ENCODE assay signal across 1 fruit fly cellular context in genomic region chr2L:6601018-6601505, dm6.
A peak's percentile ranks its signal among the peaks of the same experiment; 100 is the strongest.
TF ChIP-seq lines count a peak whose summit lies in the region.

TSS of gene Dpp10 (minus strand) at chr2L:6601068.

TF ChIP-seq in whole organism, embryonic, 481 proteins besides CTCF, POLR2A, EP300 and RAD21 (continued from another document and continues in another):
- TF ChIP-seq Xbp1 (GFP tag; optimal IDR thresholded peaks at IDR 0.05; lab: Kevin White, UChicago) (peak; percentile 87), CG11398 (GFP tag; optimal IDR thresholded peaks at IDR 0.05; lab: Kevin White, UChicago) (peak; percentile 75), PHDP (tag; optimal IDR thresholded peaks at IDR 0.05; lab: Kevin White, UChicago) (peak; percentile 95), br (optimal IDR thresholded peaks at IDR 0.05; lab: Kevin White, UChicago) (no peak), Poxn (GFP tag; IDR thresholded peaks at IDR 0.05; lab: Robert Waterston, UW) (peak; percentile 95), CG34376 (GFP tag; optimal IDR thresholded peaks at IDR 0.05; lab: Kevin White, UChicago) (peak; percentile 93), CG17568 (GFP tag; optimal IDR thresholded peaks at IDR 0.05; lab: Kevin White, UChicago) (peak; percentile 83), ap (GFP tag; IDR thresholded peaks at IDR 0.05; lab: Robert Waterston, UW) (peak; percentile 89), CG12659 (GFP tag; optimal IDR thresholded peaks at IDR 0.05; lab: Kevin White, UChicago) (peak; percentile 91), pan (optimal IDR thresholded peaks at IDR 0.05; lab: Kevin White, UChicago) (no peak), pan (GFP tag; optimal IDR thresholded peaks at IDR 0.05 in 1 of 2, IDR thresholded peaks at IDR 0.05 in 1 of 2) (peak in 1 of 2 experiments; percentile 97), sd (tag; optimal IDR thresholded peaks at IDR 0.05; lab: Kevin White, UChicago) (peak; percentile 73), tna (GFP tag; IDR thresholded peaks at IDR 0.05; lab: Robert Waterston, UW; ENCODE audit: partially characterized antibody) (no peak), ash1 (GFP tag; optimal IDR thresholded peaks at IDR 0.05; lab: Kevin White, UChicago) (peak; percentile 1), hth (optimal IDR thresholded peaks at IDR 0.05; lab: Kevin White, UChicago) (no peak), CG8388 (GFP tag; optimal IDR thresholded peaks at IDR 0.05; lab: Kevin White, UChicago) (peak; percentile 65), nom (GFP tag; optimal IDR thresholded peaks at IDR 0.05; lab: Kevin White, UChicago) (peak; percentile 11), ato (GFP tag; IDR thresholded peaks at IDR 0.05; lab: Robert Waterston, UW; ENCODE audit: partially characterized antibody) (no peak), CG14860 (GFP tag; IDR thresholded peaks at IDR 0.05; lab: Robert Waterston, UW; ENCODE audit: partially characterized antibody) (0 out of 3 replicates have a peak, but pooled peaks have one; percentile 14), Dek (tag; optimal IDR thresholded peaks at IDR 0.05; lab: Kevin White, UChicago) (peak; percentile 91), Mrtf (GFP tag; IDR thresholded peaks at IDR 0.05; lab: Robert Waterston, UW) (peak; percentile 96), CG8765 (GFP tag; IDR thresholded peaks at IDR 0.05; lab: Robert Waterston, UW) (peak; percentile 77; the same call in 1 of the 2 replicates), slou (GFP tag; optimal IDR thresholded peaks at IDR 0.05; lab: Kevin White, UChicago) (peak; percentile 87), H2.0 (GFP tag; IDR thresholded peaks at IDR 0.05; lab: Robert Waterston, UW) (peak; percentile 93), cad (GFP tag; optimal IDR thresholded peaks at IDR 0.05; lab: Kevin White, UChicago) (no peak), jumu (GFP tag; optimal IDR thresholded peaks at IDR 0.05; lab: Kevin White, UChicago) (peak; percentile 66), CG9437 (GFP tag; optimal IDR thresholded peaks at IDR 0.05; lab: Kevin White, UChicago) (peak; percentile 82), CG2202 (tag; optimal IDR thresholded peaks at IDR 0.05; lab: Kevin White, UChicago) (no peak), CG17912 (GFP tag; optimal IDR thresholded peaks at IDR 0.05; lab: Kevin White, UChicago) (peak; percentile 4), lov (optimal IDR thresholded peaks at IDR 0.05; lab: Kevin White, UChicago) (no peak), lov (GFP tag; IDR thresholded peaks at IDR 0.05; lab: Robert Waterston, UW) (peak; percentile 80), sr (GFP tag; IDR thresholded peaks at IDR 0.05; lab: Robert Waterston, UW) (peak; percentile 65; the same call in 1 of the 3 replicates), toy (GFP tag; IDR thresholded peaks at IDR 0.05; lab: Robert Waterston, UW) (peak; percentile 80), CG10431 (GFP tag; optimal IDR thresholded peaks at IDR 0.05; lab: Kevin White, UChicago) (no peak), Dfd (GFP tag; optimal IDR thresholded peaks at IDR 0.05; lab: Kevin White, UChicago) (no peak), CG10979 (tag; optimal IDR thresholded peaks at IDR 0.05; lab: Kevin White, UChicago) (no peak), Ada2b (GFP tag; IDR thresholded peaks at IDR 0.05; lab: Robert Waterston, UW) (peak; percentile 98), Fer1 (GFP tag; optimal IDR thresholded peaks at IDR 0.05; lab: Kevin White, UChicago) (peak; percentile 97), E2f1 (GFP tag; IDR thresholded peaks at IDR 0.05; lab: Robert Waterston, UW) (peak; percentile 96), mirr (GFP tag; optimal IDR thresholded peaks at IDR 0.05; lab: Kevin White, UChicago) (peak; percentile 71), CG15514 (GFP tag; optimal IDR thresholded peaks at IDR 0.05; lab: Kevin White, UChicago) (peak; percentile 85), CG4282 (GFP tag; optimal IDR thresholded peaks at IDR 0.05; lab: Kevin White, UChicago) (peak; percentile 77), Gsc (GFP tag; IDR thresholded peaks at IDR 0.05; lab: Robert Waterston, UW) (peak; percentile 73), sima (GFP tag; optimal IDR thresholded peaks at IDR 0.05; lab: Kevin White, UChicago) (peak; percentile 75), Dad (GFP tag; optimal IDR thresholded peaks at IDR 0.05; lab: Kevin White, UChicago) (peak; percentile 91), CG16779 (GFP tag; IDR thresholded peaks at IDR 0.05; lab: Robert Waterston, UW) (peak; percentile 72), pfk (GFP tag; optimal IDR thresholded peaks at IDR 0.05; lab: Kevin White, UChicago) (no peak), Chrac-16 (GFP tag; optimal IDR thresholded peaks at IDR 0.05; lab: Kevin White, UChicago) (peak; percentile 86), dmrt99B (tag; optimal IDR thresholded peaks at IDR 0.05; lab: Kevin White, UChicago) (peak; percentile 93), ranshi (GFP tag; IDR thresholded peaks at IDR 0.05; lab: Robert Waterston, UW) (peak; percentile 96), CG17359 (tag; optimal IDR thresholded peaks at IDR 0.05; lab: Kevin White, UChicago) (peak; percentile 89), CG3407 (GFP tag; optimal IDR thresholded peaks at IDR 0.05; lab: Kevin White, UChicago) (peak; percentile 69), CG6254 (GFP tag; optimal IDR thresholded peaks at IDR 0.05; lab: Kevin White, UChicago) (peak; percentile 27), CG3726 (GFP tag; IDR thresholded peaks at IDR 0.05; lab: Robert Waterston, UW) (peak; percentile 86), CG33557 (GFP tag; optimal IDR thresholded peaks at IDR 0.05; lab: Kevin White, UChicago) (no peak), pros (GFP tag; optimal IDR thresholded peaks at IDR 0.05; lab: Kevin White, UChicago) (no peak), Max (GFP tag; optimal IDR thresholded peaks at IDR 0.05; lab: Kevin White, UChicago) (peak; percentile 83), CG8924 (tag; optimal IDR thresholded peaks at IDR 0.05; lab: Kevin White, UChicago) (peak; percentile 90), Fer3 (tag; optimal IDR thresholded peaks at IDR 0.05; lab: Kevin White, UChicago) (peak; percentile 93), grau (tag; optimal IDR thresholded peaks at IDR 0.05; lab: Kevin White, UChicago) (peak; percentile 92), CG10267 (tag; optimal IDR thresholded peaks at IDR 0.05; lab: Kevin White, UChicago) (peak; percentile 64), CG14014 (GFP tag; IDR thresholded peaks at IDR 0.05; lab: Robert Waterston, UW) (peak; percentile 98), HHEX (GFP tag; optimal IDR thresholded peaks at IDR 0.05; lab: Kevin White, UChicago) (peak; percentile 93), az2 (GFP tag; optimal IDR thresholded peaks at IDR 0.05; lab: Kevin White, UChicago) (peak; percentile 81), tx (GFP tag; optimal IDR thresholded peaks at IDR 0.05; lab: Kevin White, UChicago) (peak; percentile 87), CG34224 (GFP tag; IDR thresholded peaks at IDR 0.05; lab: Robert Waterston, UW; ENCODE audit: partially characterized antibody) (peak; percentile 36; the same call in 1 of the 3 replicates), CG33213 (GFP tag; optimal IDR thresholded peaks at IDR 0.05; lab: Kevin White, UChicago) (peak; percentile 74), HLH54F (GFP tag; optimal IDR thresholded peaks at IDR 0.05; lab: Kevin White, UChicago) (peak; percentile 93), pnt (GFP tag; optimal IDR thresholded peaks at IDR 0.05; lab: Kevin White, UChicago) (peak; percentile 62), da (GFP tag; optimal IDR thresholded peaks at IDR 0.05; lab: Kevin White, UChicago) (no peak), Atf6 (GFP tag; IDR thresholded peaks at IDR 0.05; lab: Robert Waterston, UW) (peak; percentile 98), crol (GFP tag; IDR thresholded peaks at IDR 0.05; lab: Robert Waterston, UW) (no peak), Lhr (GFP tag; optimal IDR thresholded peaks at IDR 0.05; lab: Kevin White, UChicago) (peak; percentile 9), Nf-YA (GFP tag; IDR thresholded peaks at IDR 0.05; lab: Robert Waterston, UW) (peak; percentile 90), CG9876 (GFP tag; optimal IDR thresholded peaks at IDR 0.05; lab: Kevin White, UChicago) (peak; percentile 64), CG1233 (GFP tag; optimal IDR thresholded peaks at IDR 0.05; lab: Kevin White, UChicago) (peak; percentile 81), CG7786 (GFP tag; optimal IDR thresholded peaks at IDR 0.05; lab: Kevin White, UChicago) (peak; percentile 88), CG11247 (GFP tag; IDR thresholded peaks at IDR 0.05; lab: Robert Waterston, UW) (peak; percentile 94), CG12942 (GFP tag; optimal IDR thresholded peaks at IDR 0.05; lab: Kevin White, UChicago) (peak; percentile 82), CG4617 (GFP tag; optimal IDR thresholded peaks at IDR 0.05; lab: Kevin White, UChicago; ENCODE audit: borderline replicate concordance) (peak; percentile 55), CG11696 (GFP tag; IDR thresholded peaks at IDR 0.05; lab: Robert Waterston, UW) (peak; percentile 79), CG10462 (GFP tag; optimal IDR thresholded peaks at IDR 0.05; lab: Kevin White, UChicago) (peak; percentile 77), slbo (GFP tag; IDR thresholded peaks at IDR 0.05; lab: Robert Waterston, UW) (peak; percentile 99), gro (GFP tag; optimal IDR thresholded peaks at IDR 0.05; lab: Kevin White, UChicago) (peak; percentile 95), mld (GFP tag; IDR thresholded peaks at IDR 0.05; lab: Robert Waterston, UW; ENCODE audit: partially characterized antibody) (no peak), fd64A (GFP tag; optimal IDR thresholded peaks at IDR 0.05; lab: Kevin White, UChicago) (peak; percentile 36), CG11504 (tag; optimal IDR thresholded peaks at IDR 0.05; lab: Kevin White, UChicago) (peak; percentile 91), chm (GFP tag; IDR thresholded peaks at IDR 0.05; lab: Robert Waterston, UW) (peak; percentile 68; the same call in 1 of the 2 replicates), CG30403 (GFP tag; optimal IDR thresholded peaks at IDR 0.05; lab: Kevin White, UChicago) (peak; percentile 95), pzg (GFP tag; optimal IDR thresholded peaks at IDR 0.05; lab: Kevin White, UChicago) (peak; percentile 13), gfzf (GFP tag; optimal IDR thresholded peaks at IDR 0.05; lab: Kevin White, UChicago) (no peak), CG6272 (GFP tag; IDR thresholded peaks at IDR 0.05; lab: Robert Waterston, UW) (peak; percentile 92), CG14441 (GFP tag; IDR thresholded peaks at IDR 0.05; lab: Robert Waterston, UW) (peak; percentile 96), CG7839 (tag; optimal IDR thresholded peaks at IDR 0.05; lab: Kevin White, UChicago) (peak; percentile 94), CG2199 (GFP tag; IDR thresholded peaks at IDR 0.05; lab: Robert Waterston, UW) (no peak; the same call in 2 of the 3 replicates), Hr51 (GFP tag; optimal IDR thresholded peaks at IDR 0.05; lab: Kevin White, UChicago) (peak; percentile 90 to 94), CG43689 (GFP tag; IDR thresholded peaks at IDR 0.05; lab: Robert Waterston, UW) (peak; percentile 88), bsh (GFP tag; optimal IDR thresholded peaks at IDR 0.05; lab: Kevin White, UChicago) (no peak), scrt (GFP tag; optimal IDR thresholded peaks at IDR 0.05; lab: Kevin White, UChicago) (peak; percentile 85), Side (GFP tag; optimal IDR thresholded peaks at IDR 0.05; lab: Kevin White, UChicago) (peak; percentile 0), ttk (GFP tag; IDR thresholded peaks at IDR 0.05; lab: Robert Waterston, UW) (peak; percentile 94), CG12236 (GFP tag; optimal IDR thresholded peaks at IDR 0.05; lab: Kevin White, UChicago) (peak; percentile 59), Sry-δ (GFP tag; optimal IDR thresholded peaks at IDR 0.05; lab: Kevin White, UChicago) (peak; percentile 49), dm (GFP tag; optimal IDR thresholded peaks at IDR 0.05; lab: Kevin White, UChicago) (peak; percentile 43), Neu2 (GFP tag; optimal IDR thresholded peaks at IDR 0.05; lab: Kevin White, UChicago; ENCODE audit: borderline replicate concordance) (peak; percentile 28), esg (GFP tag; conservative IDR thresholded peaks at IDR 0.05; lab: Robert Waterston, UW) (peak; percentile 95), CG1602 (GFP tag; optimal IDR thresholded peaks at IDR 0.05; lab: Kevin White, UChicago) (peak; percentile 72), eve (GFP tag; optimal IDR thresholded peaks at IDR 0.05; lab: Kevin White, UChicago) (peak in 1 of 2 experiments; percentile 86), Ravus (GFP tag; IDR thresholded peaks at IDR 0.05; lab: Robert Waterston, UW) (peak; percentile 91), trem (tag; optimal IDR thresholded peaks at IDR 0.05; lab: Kevin White, UChicago) (peak; percentile 12), CG6175 (GFP tag; IDR thresholded peaks at IDR 0.05; lab: Robert Waterston, UW) (peak; percentile 94), CHES-1-like (GFP tag; optimal IDR thresholded peaks at IDR 0.05; lab: Kevin White, UChicago) (peak; percentile 84), gcm2 (GFP tag; optimal IDR thresholded peaks at IDR 0.05; lab: Kevin White, UChicago) (peak; percentile 78), tin (GFP tag; optimal IDR thresholded peaks at IDR 0.05; lab: Kevin White, UChicago) (peak; percentile 83), CG13123 (GFP tag; optimal IDR thresholded peaks at IDR 0.05; lab: Kevin White, UChicago) (peak; percentile 54), CG11560 (tag; IDR thresholded peaks at IDR 0.05; lab: Robert Waterston, UW) (peak; percentile 89), CG10654 (GFP tag; optimal IDR thresholded peaks at IDR 0.05; lab: Kevin White, UChicago) (peak; percentile 69), eyg (GFP tag; optimal IDR thresholded peaks at IDR 0.05; lab: Kevin White, UChicago) (peak; percentile 85), Ets97D (GFP tag; optimal IDR thresholded peaks at IDR 0.05; lab: Kevin White, UChicago) (peak; percentile 55), lola (GFP tag; optimal IDR thresholded peaks at IDR 0.05; lab: Kevin White, UChicago) (no peak), CG16863 (GFP tag; optimal IDR thresholded peaks at IDR 0.05; lab: Kevin White, UChicago) (peak; percentile 81), CG17361 (GFP tag; IDR thresholded peaks at IDR 0.05; lab: Robert Waterston, UW) (peak; percentile 83; the same call in 2 of the 3 replicates), Bdp1 (GFP tag; optimal IDR thresholded peaks at IDR 0.05; lab: Kevin White, UChicago) (peak; percentile 73), dimm (GFP tag; IDR thresholded peaks at IDR 0.05; lab: Robert Waterston, UW) (peak; percentile 84), CG8089 (GFP tag; optimal IDR thresholded peaks at IDR 0.05; lab: Kevin White, UChicago) (peak; percentile 71), Ets65A (GFP tag; lab: Kevin White, UChicago) (peak; percentile 98), grn (GFP tag; optimal IDR thresholded peaks at IDR 0.05; lab: Kevin White, UChicago) (peak; percentile 15), CG31441 (GFP tag; IDR thresholded peaks at IDR 0.05; lab: Robert Waterston, UW) (peak; percentile 71; the same call in 1 of the 2 replicates), NFAT (GFP tag; IDR thresholded peaks at IDR 0.05; lab: Robert Waterston, UW) (peak; percentile 93), Doc2 (GFP tag; IDR thresholded peaks at IDR 0.05; lab: Robert Waterston, UW) (peak; percentile 87), unpg (GFP tag; optimal IDR thresholded peaks at IDR 0.05; lab: Kevin White, UChicago) (peak; percentile 88)
